Worm (Caenorhabditis elegans) whole organism, L2 larva: ENCODE data around the gene msrp-5.
"Not testable (repeated sequence)": the region's sequence is repeated elsewhere in the genome, so short reads cannot be mapped to it uniquely, and the experiment has no call there.

Experiments
- C34F6.9 ChIP-seq: fragments of 150-350 bp; optimal IDR thresholded peaks from 2 replicates; lab custom pipeline; 2014; ENCODE audit warnings: missing biosample characterization, missing genetic modification characterization
- Y55F3AM.14 ChIP-seq: fragments of 200-800 bp; sonication (Bioruptor generic); optimal IDR thresholded peaks from 2 replicates; lab custom pipeline; 2018; ENCODE audit warnings: mild to moderate bottlenecking, missing genetic modification characterization, missing compliant biosample characterization
- ama-1 ChIP-seq: fragments of 150-350 bp; optimal IDR thresholded peaks from 2 replicates; lab custom pipeline; 2018; ENCODE audit warnings: inconsistent platforms
- ceh-82 ChIP-seq: fragments of 150-350 bp; optimal IDR thresholded peaks from 2 replicates; lab custom pipeline; 2014; ENCODE audit warnings: missing biosample characterization, missing genetic modification characterization
- dmd-4 ChIP-seq: sonication (generic microtip); optimal IDR thresholded peaks from 2 replicates; lab custom pipeline; 2017; ENCODE audit warnings: missing biosample characterization, missing genetic modification characterization
- elt-3 ChIP-seq: sonication (generic microtip); optimal IDR thresholded peaks from 2 replicates; lab custom pipeline; 2017; ENCODE audit warnings: missing biosample characterization, missing genetic modification characterization
- gmeb-1 ChIP-seq: fragments of 150-350 bp; optimal IDR thresholded peaks from 2 replicates; lab custom pipeline; 2014; ENCODE audit warnings: missing biosample characterization, missing genetic modification characterization
- lin-11 ChIP-seq: fragments of 150-350 bp; sonication (generic microtip); optimal IDR thresholded peaks from 2 replicates; lab custom pipeline; 2014; ENCODE audit warnings: missing biosample characterization, missing genetic modification characterization, inconsistent platforms, mixed read lengths
- lin-13 ChIP-seq: fragments of 150-350 bp; optimal IDR thresholded peaks from 2 replicates; lab custom pipeline; 2014; ENCODE audit warnings: missing biosample characterization, missing genetic modification reagents, missing genetic modification characterization
- lin-39 ChIP-seq: fragments of 150-350 bp; optimal IDR thresholded peaks from 2 replicates; lab custom pipeline; 2014; ENCODE audit warnings: missing biosample characterization, missing genetic modification reagents, missing genetic modification characterization
- mab-5 ChIP-seq: fragments of 150-350 bp; optimal IDR thresholded peaks from 2 replicates; lab custom pipeline; 2014; ENCODE audit warnings: missing biosample characterization, missing genetic modification characterization
- mbf-1 ChIP-seq: sonication (generic microtip); optimal IDR thresholded peaks from 2 replicates; lab custom pipeline; 2017; ENCODE audit warnings: missing biosample characterization, missing genetic modification characterization
- mdl-1 ChIP-seq, 2 experiments: fragments of 150-350 bp in 1 of 2; sonication (generic microtip) in 1 of 2; optimal IDR thresholded peaks; 2 replicates each; lab custom pipeline; 2017; ENCODE audit warnings: missing biosample characterization in 2 of 2, missing genetic modification characterization in 2 of 2
- nhr-11 ChIP-seq: fragments of 150-350 bp; optimal IDR thresholded peaks from 2 replicates; lab custom pipeline; 2014; ENCODE audit warnings: missing biosample characterization, missing genetic modification characterization
- nhr-12 ChIP-seq: fragments of 150-350 bp; optimal IDR thresholded peaks from 2 replicates; lab custom pipeline; 2014; ENCODE audit warnings: missing biosample characterization, missing genetic modification characterization
- nhr-129 ChIP-seq: fragments of 150-350 bp; optimal IDR thresholded peaks from 2 replicates; lab custom pipeline; 2014; ENCODE audit warnings: missing biosample characterization, missing genetic modification characterization
- nhr-25 ChIP-seq: fragments of 150-350 bp; sonication (generic microtip); optimal IDR thresholded peaks from 3 replicates; lab custom pipeline; 2014; ENCODE audit warnings: missing biosample characterization, missing genetic modification characterization
- nhr-77 ChIP-seq: fragments of 150-350 bp; optimal IDR thresholded peaks from 2 replicates; lab custom pipeline; 2014; ENCODE audit warnings: missing biosample characterization, missing genetic modification characterization
- peb-1 ChIP-seq: fragments of 150-350 bp; optimal IDR thresholded peaks from 2 replicates; lab custom pipeline; 2014; ENCODE audit warnings: missing biosample characterization, missing genetic modification characterization
- sem-4 ChIP-seq: fragments of 150-350 bp; optimal IDR thresholded peaks from 2 replicates; lab custom pipeline; 2014; ENCODE audit warnings: missing biosample characterization, missing genetic modification reagents, missing genetic modification characterization
- skn-1 ChIP-seq: sonication (generic microtip); optimal IDR thresholded peaks from 2 replicates; lab custom pipeline; 2017; ENCODE audit warnings: missing biosample characterization, missing genetic modification characterization
- sma-3 ChIP-seq: sonication (generic microtip); optimal IDR thresholded peaks from 2 replicates; lab custom pipeline; 2016; ENCODE audit warnings: missing genetic modification reagents, missing genetic modification characterization, missing compliant biosample characterization
- snpc-4 ChIP-seq: fragments of 150-350 bp; optimal IDR thresholded peaks from 2 replicates; lab custom pipeline; 2014; ENCODE audit warnings: missing biosample characterization, missing genetic modification characterization
- unc-39 ChIP-seq: fragments of 150-350 bp; optimal IDR thresholded peaks from 2 replicates; lab custom pipeline; 2014; ENCODE audit warnings: missing biosample characterization, missing genetic modification characterization
- unc-62 ChIP-seq: fragments of 150-350 bp; optimal IDR thresholded peaks from 2 replicates; lab custom pipeline; 2014; ENCODE audit warnings: missing biosample characterization, missing genetic modification reagents, missing genetic modification characterization
- zag-1 ChIP-seq: fragments of 150-350 bp; optimal IDR thresholded peaks from 2 replicates; lab custom pipeline; 2014; ENCODE audit warnings: missing biosample characterization, missing genetic modification characterization
- ztf-1 ChIP-seq: fragments of 200-800 bp; sonication (Bioruptor generic); conservative IDR thresholded peaks from 2 replicates; pipeline ENCODE4 v1.3.6; 2022; ENCODE audit warnings: missing genetic modification characterization, missing compliant biosample characterization
- ztf-11 ChIP-seq: sonication (generic microtip); optimal IDR thresholded peaks from 2 replicates; lab custom pipeline; 2017; ENCODE audit warnings: missing biosample characterization, missing genetic modification characterization

Gene msrp-5

ce11 chrII:2649539-2649938 is 32.8 kb downstream of the msrp-5 start, which contains the start of the genes F22E5.13 and F22E5.6:
Gene F22E5.13 (minus strand): TSS chrII:2649639.
Gene F22E5.6 (plus strand): TSS chrII:2649835.
- no peak for TF ChIP-seq nhr-25
- no peak for TF ChIP-seq lin-13 (GFP tag; lab: Kevin White, UChicago)
- no peak for TF ChIP-seq ztf-11
- no peak for TF ChIP-seq unc-62 (GFP tag; lab: Kevin White, UChicago)
- TF ChIP-seq nhr-12 (tag; lab: Kevin White, UChicago): no peak
- no peak for TF ChIP-seq lin-39 (tag; lab: Kevin White, UChicago)
- TF ChIP-seq lin-11 (tag; lab: Kevin White, UChicago): no peak
- TF ChIP-seq sem-4: no peak
- TF ChIP-seq ztf-1 (GFP tag; lab: Robert Waterston, UW): no peak
- no peak for TF ChIP-seq nhr-77 (tag; lab: Kevin White, UChicago)
- no peak for TF ChIP-seq dmd-4 (tag; lab: Kevin White, UChicago)

ce11 chrII:2656606-2657005 is 39.9 kb downstream of the msrp-5 start, which contains the start of gene sri-47:
Gene sri-47 (plus strand): TSS chrII:2656906.
- TF ChIP-seq sma-3 (GFP tag; lab: Kevin White, UChicago): no peak
- TF ChIP-seq nhr-129 (tag; lab: Kevin White, UChicago): no peak
- TF ChIP-seq peb-1 (tag; lab: Kevin White, UChicago): no peak
- TF ChIP-seq elt-3 (tag; lab: Kevin White, UChicago): no peak
- no peak for TF ChIP-seq mbf-1 (tag; lab: Kevin White, UChicago)
- TF ChIP-seq, all 48 proteins: peak for 0

ce11 chrII:2659364-2659763 is 42.6 kb downstream of the msrp-5 start, which contains the start of gene gcy-21:
Gene gcy-21 (plus strand): TSS chrII:2659664.
- TF ChIP-seq zag-1: no peak

ce11 chrII:2665081-2665480 is 48.3 kb downstream of the msrp-5 start, which contains the start of gene F22E5.2:
Gene F22E5.2 (plus strand): TSS chrII:2665381.
- not testable (repeated sequence) for TF ChIP-seq snpc-4, mab-5, unc-39 (tag; lab: Kevin White, UChicago)
- TF ChIP-seq, all 48 proteins: peak for 0; not testable (repeated sequence) for 48

- TF ChIP-seq nhr-129 (tag; lab: Kevin White, UChicago): no peak
- TF ChIP-seq nhr-12 (tag; lab: Kevin White, UChicago): no peak
- no peak for TF ChIP-seq ama-1 (lab: Kevin White, UChicago)
- TF ChIP-seq sma-3 (GFP tag; lab: Kevin White, UChicago): no peak
- TF ChIP-seq mbf-1 (tag; lab: Kevin White, UChicago): no peak
- no peak for TF ChIP-seq C34F6.9
- no peak for TF ChIP-seq skn-1 (tag; lab: Kevin White, UChicago)
- TF ChIP-seq nhr-77 (tag; lab: Kevin White, UChicago): no peak
- no peak for TF ChIP-seq sem-4
- TF ChIP-seq nhr-11 (tag; lab: Kevin White, UChicago): no peak
- TF ChIP-seq peb-1 (tag; lab: Kevin White, UChicago): no peak
- no peak for TF ChIP-seq Y55F3AM.14 (GFP tag; lab: Kevin White, UChicago)
- TF ChIP-seq mdl-1 (tag; optimal IDR thresholded peaks at IDR 0.05; lab: Kevin White, UChicago): no peak
- TF ChIP-seq gmeb-1: no peak
- TF ChIP-seq ceh-82 (tag; lab: Kevin White, UChicago): no peak
These were observed 48.9 kb downstream of the msrp-5 start, which contains the start of gene F22E5.22 for ce11 chrII:2665606-2666005. Gene F22E5.22 (plus strand): TSS chrII:2665906.
